Worm (Caenorhabditis elegans) whole organism, L4/young adult: ENCODE data around the gene C46C2.5.
"Not testable (repeated sequence)": the region's sequence is repeated elsewhere in the genome, so short reads cannot be mapped to it uniquely, and the experiment has no call there.

Experiments used
- W03F9.2 ChIP-seq: fragments of 150-350 bp; optimal IDR thresholded peaks from 2 replicates; lab custom pipeline; 2014; ENCODE audit warnings: missing biosample characterization, missing genetic modification characterization
- dao-5 ChIP-seq: sonication (generic microtip); optimal IDR thresholded peaks from 2 replicates; lab custom pipeline; 2016; ENCODE audit warnings: missing genotype, missing genetic modification characterization, moderate library complexity, missing compliant biosample characterization
- him-1 ChIP-seq: sonication (generic microtip); optimal IDR thresholded peaks from 2 replicates; lab custom pipeline; 2016; ENCODE audit warnings: missing genotype, missing genetic modification reagents, missing genetic modification characterization, missing compliant biosample characterization

The C46C2.5 gene

DNA sequence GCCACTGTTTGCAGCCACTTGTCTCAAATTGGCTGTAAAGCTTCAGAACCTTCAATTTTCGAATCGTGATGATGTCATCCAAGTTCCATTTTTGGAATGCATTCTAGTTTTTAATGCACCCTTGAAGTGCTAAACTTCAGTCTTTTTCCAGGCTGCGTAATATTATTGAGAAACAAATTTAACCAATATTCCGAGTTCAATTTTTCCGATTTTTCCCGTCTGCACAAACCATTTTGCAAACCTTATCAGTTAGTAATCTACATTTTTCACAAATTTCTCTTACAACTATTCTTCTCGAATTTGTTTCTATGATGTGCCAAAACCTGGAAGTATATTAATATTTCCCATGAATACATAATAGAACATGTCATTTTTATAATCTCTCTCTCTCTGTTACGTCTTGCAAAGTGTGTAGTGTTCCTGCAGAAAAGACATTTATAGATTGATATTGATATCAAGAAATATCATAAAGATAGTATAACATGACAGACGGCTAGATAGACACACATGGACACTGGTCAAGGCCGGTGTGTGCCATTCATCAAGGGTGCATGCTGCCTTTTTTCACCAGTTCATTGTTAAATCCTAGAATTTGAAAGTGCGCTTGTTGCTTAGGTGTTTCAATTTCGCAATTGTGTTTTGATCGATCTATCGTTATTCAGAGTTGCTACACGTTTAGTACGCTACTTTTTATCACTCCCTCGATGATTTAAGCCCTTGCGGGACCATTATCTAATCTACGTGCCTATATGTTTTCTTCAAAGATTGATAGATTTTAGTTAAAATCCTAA is 6.9 kb upstream of the C46C2.5 start:
- TF ChIP-seq W03F9.2: no peak

DNA sequence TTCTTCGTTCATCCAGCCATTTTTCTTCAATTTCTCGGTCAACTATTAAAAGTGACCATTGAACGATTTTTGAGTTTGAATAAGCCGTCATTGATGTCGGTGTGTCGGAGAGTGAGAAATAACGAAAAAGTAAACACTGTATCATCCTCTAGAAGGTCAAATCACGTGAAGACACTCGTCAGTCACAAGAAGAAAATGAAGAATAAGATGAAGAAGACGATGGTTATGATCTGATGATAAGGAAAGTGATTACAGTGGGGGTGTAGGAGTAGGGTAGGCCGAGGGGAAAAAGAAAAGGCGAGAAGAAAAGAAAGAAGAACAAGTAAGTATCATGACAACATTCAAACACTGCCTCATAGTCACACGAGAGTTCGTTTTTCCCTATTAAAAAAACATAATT is 5.7 kb upstream of the C46C2.5 start:
- TF ChIP-seq him-1 (tag; lab: Kevin White, UChicago): no peak
- no peak for TF ChIP-seq dao-5 (tag; lab: Kevin White, UChicago)
- TF ChIP-seq W03F9.2: peak; percentile 11

DNA sequence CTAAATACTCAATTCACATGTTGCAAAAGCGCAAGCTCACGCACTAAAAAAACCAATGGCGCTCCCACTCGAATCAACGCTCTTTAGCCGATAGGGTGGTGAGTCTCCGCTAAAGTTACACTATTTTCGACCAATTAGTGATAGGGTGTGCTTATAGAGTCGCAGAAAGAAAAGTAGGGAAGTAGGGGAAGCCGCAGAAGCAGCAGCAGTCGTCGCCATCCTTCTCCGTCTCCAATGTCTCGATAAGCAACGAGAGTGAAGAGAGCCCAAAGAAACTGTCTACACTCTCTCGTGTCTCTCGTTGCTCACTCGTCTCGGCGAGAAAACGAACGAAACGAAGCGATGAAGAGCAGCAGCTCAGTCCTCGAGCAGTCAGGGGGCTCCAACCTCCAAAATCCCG is 4.3 kb upstream of the C46C2.5 start:
- peak; percentile 16 for TF ChIP-seq W03F9.2
- peak; percentile 48 for TF ChIP-seq him-1 (tag; lab: Kevin White, UChicago)
- TF ChIP-seq dao-5 (tag; lab: Kevin White, UChicago): no peak

DNA sequence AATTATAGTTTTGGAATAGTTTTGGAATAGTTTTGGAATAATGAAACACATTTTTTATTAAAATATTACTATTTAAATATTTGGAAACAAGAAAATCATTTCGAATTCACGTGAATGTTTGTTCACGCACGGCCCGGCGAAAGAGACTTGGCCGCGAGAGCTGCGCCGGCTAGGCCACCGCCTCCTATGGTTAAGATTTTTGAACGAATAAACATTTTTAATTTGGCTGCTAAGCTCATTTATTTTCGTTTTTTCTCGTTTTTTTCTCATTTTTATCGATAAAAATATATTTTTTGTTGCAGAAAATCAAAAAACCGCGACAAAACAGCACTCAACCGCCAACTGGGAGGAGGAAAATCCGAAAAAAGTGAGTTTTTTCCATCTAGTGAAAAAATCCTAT is 2.1 kb upstream of the C46C2.5 start, which contains the start of gene C46C2.7:
Gene C46C2.7, plus strand, starts transcription at position 301 of the 400 bp plus-strand sequence.
- not testable (repeated sequence) for TF ChIP-seq him-1 (tag; lab: Kevin White, UChicago); W03F9.2; dao-5 (tag; lab: Kevin White, UChicago)

DNA sequence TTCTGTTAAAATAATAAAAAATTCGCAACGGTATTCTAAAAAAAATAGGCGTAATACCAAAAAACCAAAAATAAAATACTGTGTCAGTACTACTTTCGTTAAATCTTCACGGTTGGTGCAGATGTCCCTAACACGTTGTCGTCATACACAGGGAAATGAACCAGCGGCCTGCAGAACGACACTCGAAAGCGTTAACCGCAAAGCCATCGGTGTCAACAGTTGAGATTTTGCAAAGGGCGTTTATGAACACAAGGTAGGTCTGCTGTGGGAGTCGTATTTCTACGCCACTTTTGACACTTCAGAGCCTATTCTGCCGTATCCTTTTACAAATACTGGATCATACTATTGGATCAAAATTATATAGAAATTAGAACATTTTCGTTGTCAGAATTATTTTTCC is 1.2 kb downstream of the C46C2.5 start:
- TF ChIP-seq dao-5 (tag; lab: Kevin White, UChicago) (peak; percentile 74), W03F9.2 (peak; percentile 33), him-1 (tag; lab: Kevin White, UChicago) (peak; percentile 69)

DNA sequence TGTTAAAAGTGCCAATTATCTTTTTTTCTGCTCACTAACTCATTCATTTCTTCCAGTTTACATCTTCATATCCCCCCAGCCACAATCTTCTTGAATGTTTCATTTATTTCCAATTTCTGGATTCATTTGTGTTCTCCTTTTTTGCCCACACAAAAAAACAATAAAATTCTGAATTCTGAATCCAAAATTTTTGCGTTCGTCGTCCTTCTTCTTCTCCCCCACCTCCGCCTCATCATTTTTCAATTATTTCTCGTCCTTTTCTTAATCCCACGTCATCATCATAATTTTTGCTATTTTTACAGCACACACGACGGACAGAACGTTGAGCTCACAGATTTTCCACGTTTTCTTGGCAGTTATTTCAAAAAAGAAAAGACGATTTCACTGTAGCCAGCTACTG is 7.9 kb downstream of the C46C2.5 start, which contains the start of gene C07C7.1:
Gene C07C7.1, plus strand, starts transcription at position 301 of the 400 bp plus-strand sequence.
- TF ChIP-seq W03F9.2 (no peak), him-1 (tag; lab: Kevin White, UChicago) (no peak), dao-5 (tag; lab: Kevin White, UChicago) (no peak)

DNA sequence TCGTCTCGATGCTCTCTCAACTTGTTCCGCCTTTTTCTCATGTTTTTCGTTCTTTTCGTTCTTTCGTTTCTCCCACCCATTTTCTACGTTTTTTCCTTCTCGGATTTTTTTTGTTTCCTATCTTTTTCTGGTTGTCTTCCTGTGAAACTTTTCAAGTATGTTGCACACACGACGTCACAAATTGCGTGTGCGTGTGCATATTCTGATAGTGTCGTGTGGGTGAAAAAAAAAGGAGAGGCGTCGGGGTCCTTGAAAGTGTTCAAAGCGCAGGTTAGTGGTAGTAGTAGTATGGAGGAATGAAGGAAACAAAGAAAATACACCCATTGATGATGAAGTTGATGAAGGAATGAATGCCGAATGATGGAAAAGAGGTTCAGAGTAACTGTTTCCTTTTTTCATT is 22.7 kb downstream of the C46C2.5 start:
- no peak for TF ChIP-seq him-1 (tag; lab: Kevin White, UChicago)
- no peak for TF ChIP-seq dao-5 (tag; lab: Kevin White, UChicago)
- TF ChIP-seq W03F9.2: no peak

DNA sequence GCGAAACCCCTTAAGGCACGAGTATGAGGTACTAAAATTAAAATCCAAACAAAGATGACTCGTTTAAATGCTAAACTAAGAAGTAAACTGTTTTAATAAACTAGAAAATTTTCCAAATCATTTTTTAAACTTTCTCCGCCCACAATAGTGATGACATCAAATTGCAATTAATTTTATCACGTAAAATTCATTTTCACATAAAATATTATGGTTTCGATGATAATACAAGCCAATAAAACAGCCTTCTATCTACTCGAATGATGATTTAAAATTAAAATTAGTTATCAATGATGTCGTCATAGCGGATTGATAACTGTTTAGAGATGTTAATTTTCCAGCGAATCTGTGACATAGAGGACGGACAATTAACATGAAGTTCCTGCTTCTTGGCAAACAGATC is 26.7 kb downstream of the C46C2.5 start, which contains the start of gene C07C7.3:
Gene C07C7.3, plus strand, starts transcription at position 371 of the 400 bp plus-strand sequence.
- TF ChIP-seq dao-5 (tag; lab: Kevin White, UChicago) (no peak), W03F9.2 (no peak), him-1 (tag; lab: Kevin White, UChicago) (no peak)

DNA sequence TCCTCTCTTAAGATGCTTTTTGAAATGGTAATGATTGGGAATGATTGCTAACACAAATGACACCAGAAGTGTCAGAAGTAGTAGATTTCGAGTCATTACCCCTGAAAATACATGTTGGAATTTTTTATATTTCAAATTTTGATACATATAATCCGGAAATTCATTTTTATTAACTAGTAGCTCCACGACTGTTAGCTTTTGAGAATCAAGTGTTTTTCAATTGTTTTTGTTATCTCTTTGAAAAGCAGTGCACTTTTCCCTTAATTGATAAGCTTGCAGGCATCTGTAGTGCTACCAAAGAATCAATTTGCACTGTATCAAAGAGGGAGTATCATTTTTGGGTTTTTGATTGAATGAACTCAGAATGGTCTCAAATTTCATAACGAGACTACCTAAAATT is 27.4 kb downstream of the C46C2.5 start, which contains the start of gene pcp-2:
Gene pcp-2, minus strand, starts transcription at position 101 of the 400 bp plus-strand sequence.
- no peak for TF ChIP-seq W03F9.2
- TF ChIP-seq him-1 (tag; lab: Kevin White, UChicago): no peak
- TF ChIP-seq dao-5 (tag; lab: Kevin White, UChicago): no peak

DNA sequence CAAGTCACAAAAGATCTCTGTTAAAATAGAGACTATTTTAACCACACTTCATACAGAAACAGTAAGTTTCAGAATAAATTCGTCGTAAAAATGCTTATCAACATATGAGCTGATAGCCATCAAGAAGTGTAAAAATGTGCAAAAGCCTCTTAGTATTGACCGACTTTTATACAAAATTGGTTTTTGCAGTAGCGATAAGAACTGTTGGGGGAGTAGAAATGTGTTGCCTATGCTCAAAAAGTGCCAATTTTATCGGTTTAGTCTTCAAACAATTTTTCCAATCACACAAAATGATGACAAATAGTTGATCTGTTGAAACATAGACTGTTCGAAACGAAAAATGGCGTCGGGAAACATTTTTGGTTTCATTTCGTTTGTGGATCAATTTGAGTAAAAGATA is 32.6 kb downstream of the C46C2.5 start:
- no peak for TF ChIP-seq W03F9.2
- no peak for TF ChIP-seq him-1 (tag; lab: Kevin White, UChicago)
- no peak for TF ChIP-seq dao-5 (tag; lab: Kevin White, UChicago)

DNA sequence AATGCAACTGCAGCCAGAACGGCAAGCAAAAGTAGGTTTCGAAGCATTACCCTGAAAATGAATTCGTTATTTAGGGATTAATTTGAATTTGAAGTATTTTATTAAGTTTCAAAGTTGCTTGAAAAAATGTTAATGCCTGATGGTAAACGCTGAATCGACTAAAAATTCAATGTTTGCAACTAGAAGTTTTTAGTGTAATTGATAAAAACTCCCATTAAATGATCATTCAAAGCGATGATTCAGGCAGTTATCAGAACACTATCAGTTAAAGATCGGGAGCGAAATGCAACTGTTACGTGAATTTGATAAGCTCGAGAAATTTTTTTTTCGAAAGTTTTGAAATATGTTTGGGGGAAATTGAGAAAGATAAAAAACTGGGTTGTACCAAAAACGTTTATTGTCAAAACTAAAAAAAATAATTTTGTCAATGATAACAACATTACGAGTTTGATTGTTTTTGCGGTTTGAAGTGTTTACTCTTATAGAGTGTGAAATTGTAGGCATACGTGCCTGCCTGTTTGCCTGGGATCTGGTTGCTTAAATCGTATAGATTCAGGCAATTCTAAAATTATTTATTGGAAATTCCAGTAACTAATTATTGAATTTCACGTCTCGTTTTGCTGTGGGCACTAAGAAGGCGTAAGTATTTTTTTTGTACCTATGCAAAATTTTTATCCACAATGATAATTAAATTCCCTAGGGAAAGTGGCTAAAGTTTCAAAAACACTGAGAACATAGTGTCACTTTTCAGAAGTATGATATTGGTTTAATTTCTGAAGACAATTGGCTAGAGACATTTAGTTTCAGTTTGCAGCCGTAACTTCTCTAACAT is 33.2 kb downstream of the C46C2.5 start, which contains the start of gene pcp-3:
Gene pcp-3, minus strand, starts transcription at position 51 of the 832 bp plus-strand sequence.
- TF ChIP-seq W03F9.2 (no peak), dao-5 (tag; lab: Kevin White, UChicago) (no peak), him-1 (tag; lab: Kevin White, UChicago) (no peak)

DNA sequence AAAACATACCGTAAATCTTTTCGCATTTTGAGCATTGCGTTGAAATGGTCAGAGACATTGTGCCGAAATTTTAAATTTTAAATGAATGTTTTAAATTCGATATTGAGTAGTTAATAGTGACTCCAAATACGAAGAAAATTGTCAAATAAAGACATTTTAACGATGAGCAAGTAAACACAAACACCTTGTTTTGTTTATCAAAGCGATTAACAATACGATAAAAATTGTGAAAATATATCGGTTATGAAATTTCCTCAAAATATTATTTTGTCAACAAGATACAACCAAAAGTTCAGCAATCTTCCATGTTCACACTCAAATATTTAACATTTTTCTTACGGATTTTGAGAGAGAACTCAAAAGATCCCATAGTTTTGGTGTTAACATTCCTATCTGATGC is 38.2 kb downstream of the C46C2.5 start, which contains the start of gene F23B2.10:
Gene F23B2.10, minus strand, starts transcription at position 101 of the 400 bp plus-strand sequence.
- TF ChIP-seq W03F9.2: no peak
- no peak for TF ChIP-seq him-1 (tag; lab: Kevin White, UChicago)
- TF ChIP-seq dao-5 (tag; lab: Kevin White, UChicago): no peak

DNA sequence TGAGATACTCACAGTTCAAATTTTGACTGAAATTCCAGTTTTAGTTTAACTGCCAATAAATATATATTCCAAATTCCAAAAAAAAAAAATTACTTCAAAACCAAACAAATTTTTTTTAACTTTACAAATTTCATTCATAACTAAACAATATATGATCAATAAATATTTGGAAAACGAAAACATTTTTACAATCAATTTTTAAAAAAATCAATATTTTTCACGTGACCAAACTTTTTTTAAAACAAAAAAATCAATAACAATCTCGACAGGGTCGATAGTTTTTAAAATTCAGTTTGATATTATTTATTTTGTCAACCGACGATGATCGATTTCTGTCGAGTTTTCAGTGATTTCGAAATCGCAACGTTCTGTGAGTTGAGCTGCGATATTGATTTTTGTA is 42.2 kb downstream of the C46C2.5 start, which contains the start of gene F23B2.7:
Gene F23B2.7, plus strand, starts transcription at position 301 of the 400 bp plus-strand sequence.
- TF ChIP-seq dao-5 (tag; lab: Kevin White, UChicago) (no peak), him-1 (tag; lab: Kevin White, UChicago) (no peak), W03F9.2 (no peak)
